Fruit fly (Drosophila melanogaster) whole organism, embryonic: Measurements from ENCODE around the gene pnt.

Experiments used
- Asciz ChIP-seq: fragments of 200-800 bp; sonication (Bioruptor generic); optimal IDR thresholded peaks from 2 replicates; lab custom pipeline; 2017; ENCODE audit warnings: missing biosample characterization, mild to moderate bottlenecking, missing genetic modification characterization, missing genetic modification reagents
- CG10321 ChIP-seq: fragments of 200-800 bp; sonication (Bioruptor generic); IDR thresholded peaks from 2 replicates; pipeline ENCODE4 v1.3.6; 2022; ENCODE audit warnings: missing biosample characterization, missing genetic modification characterization
- CG10959 ChIP-seq: fragments of 200-800 bp; sonication (Bioruptor generic); IDR thresholded peaks from 2 replicates; pipeline ENCODE4 v1.3.6; 2022; ENCODE audit warnings: missing biosample characterization, missing genetic modification characterization
- CG12769 ChIP-seq: fragments of 200-800 bp; sonication (Bioruptor generic); optimal IDR thresholded peaks from 2 replicates; lab custom pipeline; 2019; ENCODE audit warnings: missing biosample characterization, mild to moderate bottlenecking, missing genetic modification characterization, moderate library complexity
- CG15269 ChIP-seq: fragments of 200-800 bp; sonication (Bioruptor generic); optimal IDR thresholded peaks from 2 replicates; lab custom pipeline; 2018; ENCODE audit warnings: missing biosample characterization, mild to moderate bottlenecking, missing genetic modification characterization, moderate library complexity
- CG15514 ChIP-seq: fragments of 200-800 bp; sonication (Bioruptor generic); optimal IDR thresholded peaks from 3 replicates; lab custom pipeline; 2017; ENCODE audit warnings: missing biosample characterization, missing genetic modification characterization, mild to moderate bottlenecking, moderate library complexity, missing genetic modification reagents
- CG2875 ChIP-seq: fragments of 200-800 bp; sonication (Bioruptor generic); optimal IDR thresholded peaks from 2 replicates; lab custom pipeline; 2017; ENCODE audit warnings: missing biosample characterization, mild to moderate bottlenecking, missing genetic modification characterization, missing genetic modification reagents
- CG31388 ChIP-seq: fragments of 200-800 bp; sonication (Bioruptor generic); optimal IDR thresholded peaks from 2 replicates; lab custom pipeline; 2016; ENCODE audit warnings: missing biosample characterization, missing genetic modification characterization
- CG33557 ChIP-seq: fragments of 200-800 bp; sonication (Bioruptor generic); optimal IDR thresholded peaks from 2 replicates; lab custom pipeline; 2019; ENCODE audit warnings: missing biosample characterization, mild to moderate bottlenecking, missing genetic modification characterization, moderate library complexity
- CG3407 ChIP-seq: fragments of 200-800 bp; sonication (Bioruptor generic); optimal IDR thresholded peaks from 2 replicates; lab custom pipeline; 2018; ENCODE audit warnings: missing biosample characterization, mild to moderate bottlenecking, missing genetic modification characterization
- CG3726 ChIP-seq: fragments of 200-800 bp; sonication (Bioruptor generic); IDR thresholded peaks from 3 replicates; pipeline ENCODE4, ENCODE4 v1.3.6; 2022; ENCODE audit warnings: missing biosample characterization, missing genetic modification characterization
- CG5180 ChIP-seq: fragments of 200-800 bp; sonication (Bioruptor generic); optimal IDR thresholded peaks from 3 replicates; lab custom pipeline; 2017; ENCODE audit warnings: missing biosample characterization, missing genetic modification characterization, mild to moderate bottlenecking, moderate library complexity, missing genetic modification reagents
- CG6813 ChIP-seq: fragments of 200-800 bp; sonication (Bioruptor generic); optimal IDR thresholded peaks from 2 replicates; lab custom pipeline; 2017; ENCODE audit warnings: missing biosample characterization, missing genetic modification characterization, mild to moderate bottlenecking, moderate library complexity, missing genetic modification reagents
- CG8290 ChIP-seq, 3 experiments: fragments of 200-800 bp; sonication (Bioruptor generic); optimal IDR thresholded peaks; 2 replicates each; lab custom pipeline; 2016 to 2019; ENCODE audit warnings: missing biosample characterization in 3 of 3, missing genetic modification characterization in 3 of 3, mild to moderate bottlenecking in 2 of 3, moderate library complexity in 1 of 3
- CG9215 ChIP-seq: fragments of 200-800 bp; sonication (Bioruptor generic); IDR thresholded peaks from 2 replicates; pipeline ENCODE4 v1.3.6; 2022; ENCODE audit warnings: missing biosample characterization, missing genetic modification characterization
- CrebB ChIP-seq: fragments of 200-800 bp; sonication (Bioruptor generic); optimal IDR thresholded peaks from 3 replicates; lab custom pipeline; 2018; ENCODE audit warnings: missing biosample characterization, mild to moderate bottlenecking, missing genetic modification characterization
- H15 ChIP-seq: fragments of 200-800 bp; sonication (Bioruptor generic); IDR thresholded peaks from 3 replicates; pipeline ENCODE4 v1.3.6; 2022; ENCODE audit warnings: missing biosample characterization, missing genetic modification characterization
- HLH3B ChIP-seq: fragments of 200-800 bp; sonication (Bioruptor generic); IDR thresholded peaks from 2 replicates; pipeline ENCODE4 v1.3.6; 2022; ENCODE audit warnings: missing biosample characterization, missing genetic modification characterization
- HLH54F ChIP-seq: fragments of 200-800 bp; sonication (Bioruptor generic); optimal IDR thresholded peaks from 3 replicates; lab custom pipeline; 2016; ENCODE audit warnings: missing biosample characterization, missing genetic modification characterization
- Hand ChIP-seq: fragments of 200-800 bp; sonication (Bioruptor generic); optimal IDR thresholded peaks from 2 replicates; lab custom pipeline; 2017; ENCODE audit warnings: mild to moderate bottlenecking, missing biosample characterization, missing genetic modification reagents, missing genetic modification characterization
- Myb ChIP-seq: fragments of 200-800 bp; sonication (Bioruptor generic); optimal IDR thresholded peaks from 2 replicates; lab custom pipeline; 2016; ENCODE audit warnings: missing biosample characterization, missing genetic modification characterization
- NC2β ChIP-seq: fragments of 200-800 bp; sonication (Bioruptor generic); optimal IDR thresholded peaks from 2 replicates; lab custom pipeline; 2016; ENCODE audit warnings: missing biosample characterization, missing genetic modification characterization
- Nf-YA ChIP-seq: fragments of 200-800 bp; sonication (Bioruptor generic); IDR thresholded peaks from 2 replicates; pipeline ENCODE4 v1.3.6; 2022; ENCODE audit warnings: missing biosample characterization, missing genetic modification characterization
- Oaz ChIP-seq: fragments of 200-800 bp; sonication (Bioruptor generic); IDR thresholded peaks from 2 replicates; pipeline ENCODE4 v1.3.6; 2022; ENCODE audit warnings: missing biosample characterization, missing genetic modification characterization
- Pdp1 ChIP-seq, 2 experiments: fragments of 200-800 bp; sonication (Bioruptor generic); optimal IDR thresholded peaks; 3 replicates each; lab custom pipeline; 2016; ENCODE audit warnings: missing biosample characterization in 2 of 2, missing genetic modification characterization in 2 of 2, mild to moderate bottlenecking in 1 of 2, moderate library complexity in 1 of 2
- Sox100B ChIP-seq: fragments of 200-800 bp; sonication (Bioruptor generic); optimal IDR thresholded peaks from 3 replicates; lab custom pipeline; 2018; ENCODE audit warnings: missing biosample characterization, mild to moderate bottlenecking, missing genetic modification characterization
- Sry-δ ChIP-seq: fragments of 200-800 bp; sonication (Bioruptor generic); optimal IDR thresholded peaks from 2 replicates; lab custom pipeline; 2016; ENCODE audit warnings: missing biosample characterization, missing genetic modification characterization
- Taf1 ChIP-seq: fragments of 200-800 bp; sonication (Bioruptor generic); IDR thresholded peaks from 2 replicates; pipeline ENCODE4 v1.3.6; 2022; ENCODE audit warnings: missing biosample characterization, missing genetic modification characterization
- ac ChIP-seq: fragments of 200-800 bp; sonication (Bioruptor generic); optimal IDR thresholded peaks from 3 replicates; lab custom pipeline; 2017; ENCODE audit warnings: missing biosample characterization, mild to moderate bottlenecking, missing genetic modification characterization
- al ChIP-seq: fragments of 200-800 bp; sonication (Bioruptor generic); IDR thresholded peaks from 2 replicates; pipeline ENCODE4 v1.3.6; 2022; ENCODE audit warnings: missing biosample characterization, missing genetic modification characterization
- chif ChIP-seq, 2 experiments: fragments of 200-800 bp; sonication (Bioruptor generic); optimal IDR thresholded peaks; 3 replicates each; lab custom pipeline; 2016; ENCODE audit warnings: missing biosample characterization in 2 of 2, missing genetic modification characterization in 2 of 2
- croc ChIP-seq: fragments of 200-800 bp; sonication (Bioruptor generic); conservative IDR thresholded peaks from 3 replicates; pipeline ENCODE4 v1.3.6; 2022; ENCODE audit warnings: missing biosample characterization, missing genetic modification characterization
- cwo ChIP-seq: fragments of 200-800 bp; sonication (Bioruptor generic); optimal IDR thresholded peaks from 3 replicates; lab custom pipeline; 2017; ENCODE audit warnings: missing biosample characterization, missing genetic modification characterization, mild to moderate bottlenecking, moderate library complexity, missing genetic modification reagents
- dmrt11E ChIP-seq: fragments of 200-800 bp; sonication (Bioruptor generic); optimal IDR thresholded peaks from 3 replicates; lab custom pipeline; 2018; ENCODE audit warnings: missing biosample characterization, mild to moderate bottlenecking, missing genetic modification characterization, moderate library complexity
- dpn ChIP-seq, 2 experiments: fragments of 200-800 bp; sonication (Bioruptor generic); optimal IDR thresholded peaks; 3 replicates each; lab custom pipeline; 2016; ENCODE audit warnings: missing biosample characterization in 2 of 2, missing genetic modification characterization in 2 of 2
- fu2 ChIP-seq: fragments of 200-800 bp; sonication (Bioruptor generic); optimal IDR thresholded peaks from 2 replicates; lab custom pipeline; 2016; ENCODE audit warnings: missing biosample characterization, missing genetic modification characterization
- gcm ChIP-seq: fragments of 200-800 bp; sonication (Bioruptor generic); optimal IDR thresholded peaks from 2 replicates; lab custom pipeline; 2019; ENCODE audit warnings: missing biosample characterization, mild to moderate bottlenecking, missing genetic modification characterization, moderate library complexity
- gro ChIP-seq: fragments of 200-800 bp; sonication (Bioruptor generic); optimal IDR thresholded peaks from 2 replicates; lab custom pipeline; 2016; ENCODE audit warnings: missing biosample characterization, missing genetic modification characterization
- ind ChIP-seq: fragments of 200-800 bp; sonication (Bioruptor generic); optimal IDR thresholded peaks from 3 replicates; lab custom pipeline; 2016; ENCODE audit warnings: missing biosample characterization, missing genetic modification characterization
- nom ChIP-seq: fragments of 200-800 bp; sonication (Bioruptor generic); optimal IDR thresholded peaks from 2 replicates; lab custom pipeline; 2017; ENCODE audit warnings: missing biosample characterization, missing genetic modification characterization, mild to moderate bottlenecking, moderate library complexity, missing genetic modification reagents
- p53 ChIP-seq: fragments of 200-800 bp; sonication (Bioruptor generic); optimal IDR thresholded peaks from 2 replicates; lab custom pipeline; 2016; ENCODE audit warnings: missing biosample characterization, missing genetic modification characterization
- sima ChIP-seq: fragments of 200-800 bp; sonication (Bioruptor generic); optimal IDR thresholded peaks from 2 replicates; lab custom pipeline; 2016; ENCODE audit warnings: missing biosample characterization, missing genetic modification characterization
- sob ChIP-seq: fragments of 200-800 bp; sonication (Bioruptor generic); IDR thresholded peaks from 2 replicates; pipeline ENCODE4 v1.3.6; 2022; ENCODE audit warnings: missing biosample characterization, missing genetic modification characterization
- tll ChIP-seq, 2 experiments: fragments of 200-800 bp in 1 of 2; fragments of >200 bp in 1 of 2; sonication (Bioruptor generic) in 1 of 2; optimal IDR thresholded peaks; 2 replicates each; lab custom pipeline; 2017 to 2019; ENCODE audit warnings: missing biosample characterization in 2 of 2, missing genetic modification characterization in 2 of 2, mild to moderate bottlenecking in 1 of 2, moderate library complexity in 1 of 2
- tna ChIP-seq: fragments of 200-800 bp; sonication (Bioruptor generic); IDR thresholded peaks from 2 replicates; pipeline ENCODE4 v1.3.6; 2022; ENCODE audit warnings: missing biosample characterization, missing genetic modification characterization; ENCODE audit not compliant: partially characterized antibody
- tx ChIP-seq: fragments of 200-800 bp; sonication (Bioruptor generic); optimal IDR thresholded peaks from 2 replicates; lab custom pipeline; 2016; ENCODE audit warnings: missing biosample characterization, missing genetic modification characterization
- zen ChIP-seq: fragments of 200-800 bp; sonication (Bioruptor generic); optimal IDR thresholded peaks from 3 replicates; lab custom pipeline; 2018; ENCODE audit warnings: missing biosample characterization, mild to moderate bottlenecking, missing genetic modification characterization, moderate library complexity

The pnt gene

DNA sequence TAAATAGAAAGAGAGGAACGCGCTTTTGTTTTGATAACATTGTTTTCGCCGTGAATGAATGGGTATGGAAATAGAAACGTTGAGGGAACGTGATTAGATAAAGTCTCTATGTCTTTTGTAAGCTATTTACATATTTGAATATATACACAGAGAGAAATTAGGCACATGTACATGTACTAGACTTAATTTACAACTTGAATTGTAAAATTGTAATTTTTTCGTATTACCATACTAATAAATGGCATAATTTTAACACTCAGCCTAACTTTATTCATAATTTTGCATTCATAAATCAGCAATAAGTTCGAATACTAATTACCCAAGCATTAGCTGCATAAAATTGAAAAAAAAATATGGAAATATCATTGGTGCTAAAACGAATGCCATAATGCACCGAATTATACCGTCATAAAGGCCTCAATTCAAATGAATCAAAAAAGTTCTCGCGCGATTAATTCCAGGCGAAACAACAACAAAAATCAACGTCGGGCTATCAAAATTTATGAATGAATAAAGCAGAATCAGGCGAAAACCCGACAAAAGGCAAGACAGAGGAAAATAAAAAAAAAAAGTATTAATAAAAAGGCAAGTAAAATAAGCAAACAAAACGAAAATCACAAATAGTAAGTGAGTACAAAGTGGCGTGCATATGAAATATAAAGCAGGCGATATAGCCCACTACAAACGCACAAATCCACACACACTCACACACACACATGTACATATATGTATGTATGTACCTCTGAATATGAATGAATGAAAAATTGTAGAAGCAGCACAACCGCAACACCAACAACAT, 13.2 kb downstream of the pnt start (continued):
- TF ChIP-seq CG33557 (GFP tag; lab: Kevin White, UChicago) (peak; percentile 30), CrebB (tag; lab: Kevin White, UChicago) (peak; percentile 39), ind (peak; percentile 25), p53 (GFP tag; lab: Kevin White, UChicago) (no peak), chif (GFP tag; optimal IDR thresholded peaks at IDR 0.05; lab: Kevin White, UChicago) (peak; percentile 2 to 54), dpn (GFP tag; optimal IDR thresholded peaks at IDR 0.05; lab: Kevin White, UChicago) (peak; percentile 46 to 63), zen (peak; percentile 49), CG10959 (GFP tag; lab: Robert Waterston, UW) (no peak), Myb (no peak), ac (no peak), Taf1 (GFP tag; lab: Robert Waterston, UW) (0 out of 2 replicates have a peak, but pooled peaks have one; percentile 27), CG15269 (tag; lab: Kevin White, UChicago) (peak; percentile 39), Hand (GFP tag; lab: Kevin White, UChicago) (peak; percentile 26), sima (GFP tag; lab: Kevin White, UChicago) (peak; percentile 19), CG8290 (GFP tag; optimal IDR thresholded peaks at IDR 0.05; lab: Kevin White, UChicago) (no peak), CG8290 (tag; optimal IDR thresholded peaks at IDR 0.05; lab: Kevin White, UChicago) (peak in 1 of 2 experiments; percentile 58), croc (GFP tag; lab: Robert Waterston, UW) (no peak; the same call in 2 of the 3 replicates), Nf-YA (GFP tag; lab: Robert Waterston, UW) (no peak), CG2875 (GFP tag; lab: Kevin White, UChicago) (peak; percentile 72), Oaz (no peak), nom (GFP tag; lab: Kevin White, UChicago) (peak; percentile 43), HLH3B (peak; percentile 39; the same call in 1 of the 2 replicates), CG15514 (no peak), H15 (GFP tag; lab: Robert Waterston, UW) (no peak), Sox100B (peak; percentile 70), tx (GFP tag; lab: Kevin White, UChicago) (peak; percentile 41), gcm (GFP tag; lab: Kevin White, UChicago) (no peak), CG3407 (GFP tag; lab: Kevin White, UChicago) (peak; percentile 40), CG9215 (GFP tag; lab: Robert Waterston, UW) (0 out of 2 replicates have a peak, but pooled peaks have one; percentile 5), CG12769 (peak; percentile 63), cwo (GFP tag; lab: Kevin White, UChicago) (peak; percentile 44), HLH54F (GFP tag; lab: Kevin White, UChicago) (peak; percentile 31), fu2 (GFP tag; lab: Kevin White, UChicago) (peak; percentile 9), sob (peak; percentile 31; the same call in 1 of the 2 replicates), gro (peak; percentile 1), tll (GFP tag; optimal IDR thresholded peaks at IDR 0.05; lab: Kevin White, UChicago) (no peak), CG31388 (GFP tag; lab: Kevin White, UChicago) (no peak), al (peak; percentile 11; the same call in 1 of the 2 replicates), Sry-δ (GFP tag; lab: Kevin White, UChicago) (peak; percentile 11), CG6813 (GFP tag; lab: Kevin White, UChicago) (peak; percentile 64), Pdp1 (GFP tag; optimal IDR thresholded peaks at IDR 0.05; lab: Kevin White, UChicago) (peak; percentile 49 to 56), CG5180 (GFP tag; lab: Kevin White, UChicago) (peak; percentile 30), CG10321 (GFP tag; lab: Robert Waterston, UW) (no peak), NC2β (GFP tag; lab: Kevin White, UChicago) (no peak), Asciz (peak; percentile 79), tna (GFP tag; lab: Robert Waterston, UW) (no peak), dmrt11E (tag; lab: Kevin White, UChicago) (peak; percentile 70), CG3726 (GFP tag; lab: Robert Waterston, UW) (no peak)
